Worm (Caenorhabditis elegans) whole organism, midembryonic: ENCODE results near the gene H28G03.3.

Source experiments
- T22C8.4 ChIP-seq: fragments of 200-800 bp; sonication (Bioruptor generic); IDR thresholded peaks from 2 replicates; pipeline ENCODE4 v1.3.6; 2022; ENCODE audit warnings: missing genetic modification characterization, missing compliant biosample characterization
- flt-1 ChIP-seq: fragments of 200-800 bp; sonication (Bioruptor generic); IDR thresholded peaks from 2 replicates; pipeline ENCODE4 v1.3.6; 2022; ENCODE audit warnings: missing genetic modification characterization, missing compliant biosample characterization
- klf-2 ChIP-seq: fragments of 200-800 bp; sonication (Bioruptor generic); conservative IDR thresholded peaks from 2 replicates; pipeline ENCODE4 v1.3.6; 2022; ENCODE audit warnings: missing genetic modification reagents, missing genetic modification characterization, missing compliant biosample characterization
- med-1 ChIP-seq: sonication (generic microtip); optimal IDR thresholded peaks from 2 replicates; lab custom pipeline; 2017; ENCODE audit warnings: missing genetic modification characterization, mild to moderate bottlenecking, missing compliant biosample characterization, antibody characterized with exemption, missing genetic modification reagents; ENCODE audit not compliant: insufficient read depth
- ref-1 ChIP-seq: fragments of 200-800 bp; sonication (Bioruptor generic); conservative IDR thresholded peaks from 2 replicates; pipeline ENCODE4 v1.3.6; 2022; ENCODE audit warnings: missing genetic modification reagents, missing genetic modification characterization, missing compliant biosample characterization
- tab-1 ChIP-seq: fragments of 200-800 bp; sonication (Bioruptor generic); IDR thresholded peaks from 2 replicates; pipeline ENCODE4 v1.3.6; 2022; ENCODE audit warnings: missing genetic modification characterization, missing compliant biosample characterization
- ztf-23 ChIP-seq: fragments of 200-800 bp; sonication (Bioruptor generic); IDR thresholded peaks from 2 replicates; pipeline ENCODE4 v1.3.6; 2022; ENCODE audit warnings: missing genetic modification reagents, missing genetic modification characterization, missing compliant biosample characterization
- ztf-29 ChIP-seq: fragments of 200-800 bp; sonication (Bioruptor generic); IDR thresholded peaks from 2 replicates; pipeline ENCODE4 v1.3.6; 2022; ENCODE audit warnings: missing genetic modification reagents, missing genetic modification characterization, missing compliant biosample characterization

DNA sequence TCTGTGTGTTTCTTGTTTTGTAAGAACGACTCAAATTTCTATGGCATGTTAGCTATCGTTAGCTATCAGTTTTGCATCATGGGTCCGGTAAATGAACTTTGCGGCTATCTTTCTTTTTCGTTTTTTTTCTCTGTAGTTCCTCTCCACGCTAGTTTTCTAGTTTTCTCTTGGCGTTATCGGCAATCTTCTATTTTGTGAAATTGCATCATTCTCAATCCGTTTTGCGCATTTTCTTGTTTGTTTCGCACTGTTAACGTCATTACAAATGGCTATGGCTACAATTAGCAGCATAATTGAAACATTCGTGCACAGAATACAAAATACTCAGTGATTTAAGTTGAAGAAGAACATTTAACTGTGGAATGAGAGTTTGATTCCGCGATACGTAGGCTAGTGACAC, 13.1 kb downstream of the H28G03.3 start:
- TF ChIP-seq ztf-29 (GFP tag; lab: Robert Waterston, UW), result no peak
- TF ChIP-seq ref-1, result no peak
- no peak for TF ChIP-seq klf-2
- TF ChIP-seq ztf-23 (GFP tag; lab: Robert Waterston, UW), result no peak
- no peak for TF ChIP-seq T22C8.4 (GFP tag; lab: Robert Waterston, UW)
- TF ChIP-seq flt-1 (GFP tag; lab: Robert Waterston, UW), result no peak
- TF ChIP-seq tab-1 (GFP tag; lab: Robert Waterston, UW), result no peak
- TF ChIP-seq med-1 (GFP tag; lab: Kevin White, UChicago), result no peak
